Worm (Caenorhabditis elegans) whole organism, L2 larva: ENCODE data around the gene dsl-5.
A peak's percentile ranks its signal among the peaks of the same experiment; 100 is the strongest.

Experiments used
- C34F6.9 ChIP-seq: fragments of 150-350 bp; optimal IDR thresholded peaks from 2 replicates; lab custom pipeline; 2014; ENCODE audit warnings: missing biosample characterization, missing genetic modification characterization
- F13H6.1 ChIP-seq: sonication (generic microtip); optimal IDR thresholded peaks from 2 replicates; lab custom pipeline; 2016; ENCODE audit warnings: missing genetic modification characterization, missing compliant biosample characterization
- R02D3.7 ChIP-seq: fragments of 150-350 bp; optimal IDR thresholded peaks from 2 replicates; lab custom pipeline; 2014; ENCODE audit warnings: missing biosample characterization, missing genetic modification characterization
- Y55F3AM.14 ChIP-seq: fragments of 200-800 bp; sonication (Bioruptor generic); optimal IDR thresholded peaks from 2 replicates; lab custom pipeline; 2018; ENCODE audit warnings: mild to moderate bottlenecking, missing genetic modification characterization, missing compliant biosample characterization
- ZK546.5 ChIP-seq: sonication (generic microtip); optimal IDR thresholded peaks from 2 replicates; lab custom pipeline; 2017; ENCODE audit warnings: missing biosample characterization, missing genetic modification characterization
- alr-1 ChIP-seq: fragments of 150-350 bp; optimal IDR thresholded peaks from 2 replicates; lab custom pipeline; 2014; ENCODE audit warnings: missing biosample characterization, missing genetic modification characterization
- aly-2 ChIP-seq: fragments of 150-350 bp; optimal IDR thresholded peaks from 2 replicates; lab custom pipeline; 2014; ENCODE audit warnings: missing biosample characterization, missing genetic modification characterization
- ama-1 ChIP-seq: fragments of 150-350 bp; optimal IDR thresholded peaks from 2 replicates; lab custom pipeline; 2018; ENCODE audit warnings: inconsistent platforms
- ceh-16 ChIP-seq: fragments of 150-350 bp; optimal IDR thresholded peaks from 2 replicates; lab custom pipeline; 2014; ENCODE audit warnings: missing biosample characterization, missing genetic modification characterization
- ceh-82 ChIP-seq: fragments of 150-350 bp; optimal IDR thresholded peaks from 2 replicates; lab custom pipeline; 2014; ENCODE audit warnings: missing biosample characterization, missing genetic modification characterization
- crh-2 ChIP-seq: sonication (generic microtip); optimal IDR thresholded peaks from 2 replicates; lab custom pipeline; 2017; ENCODE audit warnings: missing biosample characterization, missing genetic modification characterization
- dmd-4 ChIP-seq: sonication (generic microtip); optimal IDR thresholded peaks from 2 replicates; lab custom pipeline; 2017; ENCODE audit warnings: missing biosample characterization, missing genetic modification characterization
- elt-1 ChIP-seq: fragments of 150-350 bp; optimal IDR thresholded peaks from 2 replicates; lab custom pipeline; 2014; ENCODE audit warnings: missing biosample characterization, missing genetic modification characterization
- elt-3 ChIP-seq: sonication (generic microtip); optimal IDR thresholded peaks from 2 replicates; lab custom pipeline; 2017; ENCODE audit warnings: missing biosample characterization, missing genetic modification characterization
- fos-1 ChIP-seq: fragments of 150-350 bp; optimal IDR thresholded peaks from 2 replicates; lab custom pipeline; 2014; ENCODE audit warnings: missing biosample characterization, missing genetic modification characterization
- gmeb-1 ChIP-seq: fragments of 150-350 bp; optimal IDR thresholded peaks from 2 replicates; lab custom pipeline; 2014; ENCODE audit warnings: missing biosample characterization, missing genetic modification characterization
- lin-11 ChIP-seq: fragments of 150-350 bp; sonication (generic microtip); optimal IDR thresholded peaks from 2 replicates; lab custom pipeline; 2014; ENCODE audit warnings: missing biosample characterization, missing genetic modification characterization, inconsistent platforms, mixed read lengths
- lin-13 ChIP-seq: fragments of 150-350 bp; optimal IDR thresholded peaks from 2 replicates; lab custom pipeline; 2014; ENCODE audit warnings: missing biosample characterization, missing genetic modification reagents, missing genetic modification characterization
- lin-39 ChIP-seq: fragments of 150-350 bp; optimal IDR thresholded peaks from 2 replicates; lab custom pipeline; 2014; ENCODE audit warnings: missing biosample characterization, missing genetic modification reagents, missing genetic modification characterization
- lsy-2 ChIP-seq, 2 experiments: fragments of 150-350 bp in 1 of 2; sonication (generic microtip) in 1 of 2; optimal IDR thresholded peaks; 2 replicates each; lab custom pipeline; 2014 to 2017; ENCODE audit warnings: missing biosample characterization in 2 of 2, missing genetic modification characterization in 2 of 2
- mab-5 ChIP-seq: fragments of 150-350 bp; optimal IDR thresholded peaks from 2 replicates; lab custom pipeline; 2014; ENCODE audit warnings: missing biosample characterization, missing genetic modification characterization
- mbf-1 ChIP-seq: sonication (generic microtip); optimal IDR thresholded peaks from 2 replicates; lab custom pipeline; 2017; ENCODE audit warnings: missing biosample characterization, missing genetic modification characterization
- nhr-10 ChIP-seq: sonication (generic microtip); optimal IDR thresholded peaks from 2 replicates; lab custom pipeline; 2017; ENCODE audit warnings: missing biosample characterization, missing genetic modification characterization
- nhr-11 ChIP-seq: fragments of 150-350 bp; optimal IDR thresholded peaks from 2 replicates; lab custom pipeline; 2014; ENCODE audit warnings: missing biosample characterization, missing genetic modification characterization
- nhr-129 ChIP-seq: fragments of 150-350 bp; optimal IDR thresholded peaks from 2 replicates; lab custom pipeline; 2014; ENCODE audit warnings: missing biosample characterization, missing genetic modification characterization
- nhr-21 ChIP-seq: fragments of 150-350 bp; optimal IDR thresholded peaks from 2 replicates; lab custom pipeline; 2014; ENCODE audit warnings: missing biosample characterization, missing genetic modification characterization
- nhr-23 ChIP-seq: fragments of 150-350 bp; optimal IDR thresholded peaks from 2 replicates; lab custom pipeline; 2014; ENCODE audit warnings: missing biosample characterization, missing genetic modification reagents, missing genetic modification characterization
- nhr-237 ChIP-seq: fragments of 150-350 bp; optimal IDR thresholded peaks from 2 replicates; lab custom pipeline; 2014; ENCODE audit warnings: missing biosample characterization, missing genetic modification characterization
- nhr-25 ChIP-seq: fragments of 150-350 bp; sonication (generic microtip); optimal IDR thresholded peaks from 3 replicates; lab custom pipeline; 2014; ENCODE audit warnings: missing biosample characterization, missing genetic modification characterization
- nhr-6 ChIP-seq: fragments of 150-350 bp; optimal IDR thresholded peaks from 2 replicates; lab custom pipeline; 2014; ENCODE audit warnings: missing biosample characterization, missing genetic modification characterization
- nhr-77 ChIP-seq: fragments of 150-350 bp; optimal IDR thresholded peaks from 2 replicates; lab custom pipeline; 2014; ENCODE audit warnings: missing biosample characterization, missing genetic modification characterization
- peb-1 ChIP-seq: fragments of 150-350 bp; optimal IDR thresholded peaks from 2 replicates; lab custom pipeline; 2014; ENCODE audit warnings: missing biosample characterization, missing genetic modification characterization
- skn-1 ChIP-seq: sonication (generic microtip); optimal IDR thresholded peaks from 2 replicates; lab custom pipeline; 2017; ENCODE audit warnings: missing biosample characterization, missing genetic modification characterization
- sma-3 ChIP-seq: sonication (generic microtip); optimal IDR thresholded peaks from 2 replicates; lab custom pipeline; 2016; ENCODE audit warnings: missing genetic modification reagents, missing genetic modification characterization, missing compliant biosample characterization
- sma-9 ChIP-seq, 2 experiments: fragments of 150-350 bp in 1 of 2; sonication (generic microtip) in 1 of 2; optimal IDR thresholded peaks; 2 replicates each; lab custom pipeline; 2014 to 2016; ENCODE audit warnings: missing genetic modification characterization in 2 of 2, mild to moderate bottlenecking in 1 of 2, missing biosample characterization in 1 of 2, missing compliant biosample characterization in 1 of 2, missing genetic modification reagents in 1 of 2, moderate library complexity in 1 of 2
- snpc-4 ChIP-seq: fragments of 150-350 bp; optimal IDR thresholded peaks from 2 replicates; lab custom pipeline; 2014; ENCODE audit warnings: missing biosample characterization, missing genetic modification characterization
- unc-39 ChIP-seq: fragments of 150-350 bp; optimal IDR thresholded peaks from 2 replicates; lab custom pipeline; 2014; ENCODE audit warnings: missing biosample characterization, missing genetic modification characterization
- unc-55 ChIP-seq: fragments of 150-350 bp; sonication (generic microtip); optimal IDR thresholded peaks from 3 replicates; lab custom pipeline; 2014; ENCODE audit warnings: missing biosample characterization, missing genetic modification reagents, missing genetic modification characterization
- zag-1 ChIP-seq: fragments of 150-350 bp; optimal IDR thresholded peaks from 2 replicates; lab custom pipeline; 2014; ENCODE audit warnings: missing biosample characterization, missing genetic modification characterization
- ztf-1 ChIP-seq: fragments of 200-800 bp; sonication (Bioruptor generic); conservative IDR thresholded peaks from 2 replicates; pipeline ENCODE4 v1.3.6; 2022; ENCODE audit warnings: missing genetic modification characterization, missing compliant biosample characterization
- ztf-11 ChIP-seq: sonication (generic microtip); optimal IDR thresholded peaks from 2 replicates; lab custom pipeline; 2017; ENCODE audit warnings: missing biosample characterization, missing genetic modification characterization

Gene dsl-5

DNA sequence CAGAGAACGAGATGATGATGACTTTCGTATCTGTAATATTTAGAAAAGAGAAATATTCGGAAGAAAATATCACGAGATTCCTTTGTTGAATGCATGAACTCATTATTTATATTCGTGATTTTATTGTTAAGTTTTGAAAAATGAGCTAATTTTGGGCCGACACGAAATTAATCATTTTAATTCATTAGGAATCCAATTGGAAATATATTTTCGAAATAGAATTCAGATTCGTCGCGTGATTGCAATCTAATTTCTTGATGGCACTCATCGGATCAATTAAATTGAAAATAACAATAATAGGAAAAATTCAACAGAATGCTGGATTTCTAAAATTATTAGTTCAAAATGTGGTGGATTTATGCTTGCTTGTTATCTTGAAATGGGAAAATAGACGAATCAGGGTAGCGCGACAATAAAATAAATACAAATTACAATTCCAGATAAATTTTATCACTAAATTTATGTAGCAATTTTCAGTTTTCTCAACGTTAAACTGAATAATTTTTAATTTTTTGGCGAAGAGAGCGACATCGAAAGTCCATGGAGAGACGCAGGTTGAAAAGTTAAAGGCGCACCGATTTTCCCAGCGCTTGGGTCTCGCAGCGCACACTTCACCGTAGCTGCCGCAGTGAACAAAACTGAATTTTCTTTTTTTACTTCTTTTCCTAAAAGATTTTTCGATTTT, 18.9 kb downstream of the dsl-5 start (continued):
- TF ChIP-seq sma-3 (GFP tag; lab: Kevin White, UChicago), result peak; percentile 46
- peak; percentile 51 for TF ChIP-seq sma-9 (GFP tag; optimal IDR thresholded peaks at IDR 0.05; lab: Kevin White, UChicago)
- TF ChIP-seq sma-9 (tag; optimal IDR thresholded peaks at IDR 0.05; lab: Kevin White, UChicago), result no peak
- TF ChIP-seq snpc-4 (tag; lab: Kevin White, UChicago), result no peak
- peak; percentile 49 for TF ChIP-seq skn-1 (tag; lab: Kevin White, UChicago)
- TF ChIP-seq ceh-82 (tag; lab: Kevin White, UChicago), result no peak
- no peak for TF ChIP-seq dmd-4
- no peak for TF ChIP-seq aly-2 (tag; lab: Kevin White, UChicago)
- TF ChIP-seq crh-2 (tag; lab: Kevin White, UChicago), result peak; percentile 57
- TF ChIP-seq mbf-1, result no peak
- TF ChIP-seq R02D3.7 (tag; lab: Kevin White, UChicago), result no peak
- no peak for TF ChIP-seq zag-1 (tag; lab: Kevin White, UChicago)
- no peak for TF ChIP-seq lin-39 (tag; lab: Kevin White, UChicago)
- peak; percentile 57 to 94 for TF ChIP-seq lsy-2 (tag; optimal IDR thresholded peaks at IDR 0.05; lab: Kevin White, UChicago)
- peak; percentile 21 for TF ChIP-seq Y55F3AM.14 (GFP tag; lab: Kevin White, UChicago)
- no peak for TF ChIP-seq nhr-10
- TF ChIP-seq unc-39 (tag; lab: Kevin White, UChicago), result no peak
- peak; percentile 26 for TF ChIP-seq ZK546.5 (tag; lab: Kevin White, UChicago)

- TF ChIP-seq elt-1 (peak; percentile 47), elt-3 (tag; lab: Kevin White, UChicago) (no peak), ceh-16 (tag; lab: Kevin White, UChicago) (peak; percentile 7)
Observed at ce11 chrIV:11599717-11600116, 21.1 kb downstream of the dsl-5 start.

- TF ChIP-seq peb-1 (tag; lab: Kevin White, UChicago), result no peak
- no peak for TF ChIP-seq ceh-16 (tag; lab: Kevin White, UChicago)
- TF ChIP-seq snpc-4 (tag; lab: Kevin White, UChicago), result no peak
- TF ChIP-seq zag-1 (tag; lab: Kevin White, UChicago), result no peak
- TF ChIP-seq lin-11 (tag; lab: Kevin White, UChicago), result no peak
- no peak for TF ChIP-seq nhr-77 (tag; lab: Kevin White, UChicago)
- TF ChIP-seq dmd-4, result no peak
- no peak for TF ChIP-seq alr-1 (tag; lab: Kevin White, UChicago)
- no peak for TF ChIP-seq skn-1 (tag; lab: Kevin White, UChicago)
- TF ChIP-seq nhr-10, result no peak
- TF ChIP-seq C34F6.9 (tag; lab: Kevin White, UChicago), result no peak
- no peak for TF ChIP-seq ZK546.5 (tag; lab: Kevin White, UChicago)
- TF ChIP-seq nhr-23, result no peak
- no peak for TF ChIP-seq nhr-6 (tag; lab: Kevin White, UChicago)
- no peak for TF ChIP-seq fos-1 (tag; lab: Kevin White, UChicago)
- TF ChIP-seq aly-2 (tag; lab: Kevin White, UChicago), result no peak
- TF ChIP-seq nhr-129 (tag; lab: Kevin White, UChicago), result no peak
- TF ChIP-seq ztf-1 (GFP tag; lab: Robert Waterston, UW), result no peak
- no peak for TF ChIP-seq lsy-2 (tag; optimal IDR thresholded peaks at IDR 0.05; lab: Kevin White, UChicago)
Observed at ce11 chrIV:11597079-11597478, 23.7 kb downstream of the dsl-5 start.

- TF ChIP-seq zag-1 (tag; lab: Kevin White, UChicago) (peak; percentile 25), Y55F3AM.14 (GFP tag; lab: Kevin White, UChicago) (peak; percentile 4), unc-55 (GFP tag; lab: Kevin White, UChicago) (peak; percentile 34), ama-1 (lab: Kevin White, UChicago) (peak; percentile 99), lin-11 (tag; lab: Kevin White, UChicago) (no peak), elt-3 (tag; lab: Kevin White, UChicago) (no peak), R02D3.7 (tag; lab: Kevin White, UChicago) (no peak), nhr-11 (tag; lab: Kevin White, UChicago) (no peak), crh-2 (tag; lab: Kevin White, UChicago) (peak; percentile 76), ZK546.5 (tag; lab: Kevin White, UChicago) (no peak), dmd-4 (no peak), ceh-82 (tag; lab: Kevin White, UChicago) (no peak), mbf-1 (no peak), unc-39 (tag; lab: Kevin White, UChicago) (no peak), mab-5 (tag; lab: Kevin White, UChicago) (no peak), sma-9 (GFP tag; optimal IDR thresholded peaks at IDR 0.05; lab: Kevin White, UChicago) (peak; percentile 60), sma-9 (tag; optimal IDR thresholded peaks at IDR 0.05; lab: Kevin White, UChicago) (no peak), nhr-237 (no peak), nhr-77 (tag; lab: Kevin White, UChicago) (no peak), sma-3 (GFP tag; lab: Kevin White, UChicago) (no peak), nhr-25 (tag; lab: Kevin White, UChicago) (no peak), ztf-1 (GFP tag; lab: Robert Waterston, UW) (no peak), nhr-10 (no peak), nhr-6 (tag; lab: Kevin White, UChicago) (no peak), nhr-129 (tag; lab: Kevin White, UChicago) (peak; percentile 44), F13H6.1 (tag; lab: Kevin White, UChicago) (peak; percentile 63), peb-1 (tag; lab: Kevin White, UChicago) (no peak), gmeb-1 (no peak), fos-1 (tag; lab: Kevin White, UChicago) (peak; percentile 23), ztf-11 (no peak), lin-13 (GFP tag; lab: Kevin White, UChicago) (peak; percentile 27), alr-1 (tag; lab: Kevin White, UChicago) (no peak), lin-39 (tag; lab: Kevin White, UChicago) (no peak), nhr-21 (tag; lab: Kevin White, UChicago) (peak; percentile 47)
Observed at ce11 chrIV:11594191-11594673, 26.6 kb downstream of the dsl-5 start, which contains the start of gene mig-38. Gene mig-38 (plus strand): TSS chrIV:11594244.
